Worm (Caenorhabditis elegans) whole organism, late embryonic: Measurements from ENCODE around the gene K09E4.1.

Source experiments
- ama-1 ChIP-seq: fragments of 150-350 bp; optimal IDR thresholded peaks from 2 replicates; lab custom pipeline; 2014
- ceh-31 ChIP-seq: sonication (generic microtip); optimal IDR thresholded peaks from 2 replicates; lab custom pipeline; 2016; ENCODE audit warnings: missing genetic modification characterization, missing compliant biosample characterization
- pqm-1 ChIP-seq: sonication (generic microtip); optimal IDR thresholded peaks from 2 replicates; lab custom pipeline; 2016; ENCODE audit warnings: missing genetic modification characterization, missing compliant biosample characterization
- ttx-3 ChIP-seq: sonication (generic microtip); optimal IDR thresholded peaks from 2 replicates; lab custom pipeline; 2016; ENCODE audit warnings: missing genetic modification reagents, missing genetic modification characterization, missing compliant biosample characterization
- unc-42 ChIP-seq: sonication (generic microtip); optimal IDR thresholded peaks from 2 replicates; lab custom pipeline; 2016; ENCODE audit warnings: missing genotype, missing genetic modification characterization, missing compliant biosample characterization
- zip-5 ChIP-seq: sonication (generic microtip); optimal IDR thresholded peaks from 2 replicates; lab custom pipeline; 2016; ENCODE audit warnings: missing genetic modification characterization, missing compliant biosample characterization

DNA sequence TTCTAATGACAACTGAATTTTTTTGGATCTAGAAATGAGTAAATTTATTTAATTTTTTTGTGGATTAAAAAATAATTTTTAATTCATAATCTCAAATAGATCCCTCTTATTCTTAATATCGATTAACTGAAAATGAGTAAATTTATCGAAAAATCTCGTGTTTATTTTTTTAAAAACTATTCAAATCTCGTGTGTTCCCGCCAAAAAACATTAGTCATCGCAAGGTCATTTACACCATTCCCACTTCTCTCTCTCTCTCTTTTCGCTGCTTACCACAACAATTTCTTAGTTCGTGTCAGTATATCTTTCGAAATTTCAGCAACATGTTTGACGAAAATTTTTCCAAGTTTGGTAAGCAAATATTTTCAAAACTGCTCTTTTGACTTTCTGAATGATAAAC is 49.8 kb downstream of the K09E4.1 start:
- no peak for TF ChIP-seq zip-5 (tag; lab: Kevin White, UChicago)
- TF ChIP-seq ama-1, result no peak
- no peak for TF ChIP-seq unc-42 (tag; lab: Kevin White, UChicago)
- TF ChIP-seq ceh-31, result no peak
- no peak for TF ChIP-seq pqm-1
- no peak for TF ChIP-seq ttx-3 (tag; lab: Kevin White, UChicago)
